Fruit fly (Drosophila melanogaster) whole organism, embryonic: ENCODE measurements around the gene nSMase.
A peak's percentile ranks its signal among the peaks of the same experiment; 100 is the strongest.

Experiments
- Antp ChIP-seq: fragments of 200-800 bp; sonication (Bioruptor generic); optimal IDR thresholded peaks from 3 replicates; lab custom pipeline; 2016; ENCODE audit warnings: missing biosample characterization, missing genetic modification characterization
- CG1024 ChIP-seq: fragments of 200-800 bp; sonication (Bioruptor generic); IDR thresholded peaks from 2 replicates; pipeline ENCODE4 v1.3.6; 2022; ENCODE audit warnings: missing biosample characterization, missing genetic modification characterization
- CG10543 ChIP-seq: fragments of 200-800 bp; sonication (Bioruptor generic); optimal IDR thresholded peaks from 3 replicates; lab custom pipeline; 2017; ENCODE audit warnings: missing biosample characterization, mild to moderate bottlenecking, missing genetic modification characterization, moderate library complexity
- CG13775 ChIP-seq: fragments of 200-800 bp; sonication (Bioruptor generic); optimal IDR thresholded peaks from 3 replicates; lab custom pipeline; 2017; ENCODE audit warnings: missing biosample characterization, mild to moderate bottlenecking, missing genetic modification characterization
- CG17186 ChIP-seq: fragments of 200-800 bp; sonication (Bioruptor generic); optimal IDR thresholded peaks from 3 replicates; lab custom pipeline; 2017; ENCODE audit warnings: missing biosample characterization, missing genetic modification reagents, missing genetic modification characterization
- CG18599 ChIP-seq: fragments of 200-800 bp; sonication (Bioruptor generic); optimal IDR thresholded peaks from 3 replicates; lab custom pipeline; 2017; ENCODE audit warnings: missing biosample characterization, missing genetic modification characterization, mild to moderate bottlenecking, moderate library complexity, missing genetic modification reagents
- CG2202 ChIP-seq: fragments of 200-800 bp; sonication (Bioruptor generic); optimal IDR thresholded peaks from 2 replicates; lab custom pipeline; 2018; ENCODE audit warnings: missing biosample characterization, mild to moderate bottlenecking, missing genetic modification characterization
- CG33213 ChIP-seq: fragments of 200-800 bp; sonication (Bioruptor generic); optimal IDR thresholded peaks from 3 replicates; lab custom pipeline; 2016; ENCODE audit warnings: missing biosample characterization, missing genetic modification characterization
- CG42726 ChIP-seq: fragments of 200-800 bp; sonication (Bioruptor generic); IDR thresholded peaks from 2 replicates; pipeline ENCODE4 v1.3.6; 2022; ENCODE audit warnings: missing biosample characterization, missing genetic modification characterization; ENCODE audit not compliant: partially characterized antibody
- CG4360 ChIP-seq: fragments of 200-800 bp; sonication (Bioruptor generic); IDR thresholded peaks from 2 replicates; pipeline ENCODE4 v1.3.6; 2022; ENCODE audit warnings: missing biosample characterization, missing genetic modification characterization
- CG5245 ChIP-seq: fragments of 200-800 bp; sonication (Bioruptor generic); optimal IDR thresholded peaks from 3 replicates; lab custom pipeline; 2016; ENCODE audit warnings: missing biosample characterization, missing genetic modification characterization
- CG7271 ChIP-seq: fragments of 200-800 bp; sonication (Bioruptor generic); optimal IDR thresholded peaks from 2 replicates; lab custom pipeline; 2018; ENCODE audit warnings: missing biosample characterization, mild to moderate bottlenecking, missing genetic modification characterization, moderate library complexity
- CG8089 ChIP-seq: fragments of 200-800 bp; sonication (Bioruptor generic); optimal IDR thresholded peaks from 3 replicates; lab custom pipeline; 2016; ENCODE audit warnings: missing biosample characterization, missing genetic modification characterization
- CG8944 ChIP-seq: fragments of 200-800 bp; sonication (Bioruptor generic); optimal IDR thresholded peaks from 3 replicates; lab custom pipeline; 2016; ENCODE audit warnings: missing biosample characterization, missing genetic modification characterization
- CTCF ChIP-seq: fragments of 200-800 bp; sonication (Bioruptor generic); optimal IDR thresholded peaks from 2 replicates; lab custom pipeline; 2017; ENCODE audit warnings: missing biosample characterization, mild to moderate bottlenecking, missing genetic modification characterization, moderate library complexity
- D19A ChIP-seq: fragments of 200-800 bp; optimal IDR thresholded peaks from 3 replicates; lab custom pipeline; 2019; ENCODE audit warnings: missing biosample characterization, mild to moderate bottlenecking, missing genetic modification characterization, moderate library complexity
- D19B ChIP-seq: fragments of 200-800 bp; sonication (Bioruptor generic); optimal IDR thresholded peaks from 2 replicates; lab custom pipeline; 2017; ENCODE audit warnings: missing biosample characterization, mild to moderate bottlenecking, missing genetic modification characterization
- Dip2 ChIP-seq: fragments of 200-800 bp; sonication (Bioruptor generic); IDR thresholded peaks from 2 replicates; pipeline ENCODE4 v1.3.6; 2022; ENCODE audit warnings: missing biosample characterization, missing genetic modification characterization
- E2f2 ChIP-seq: fragments of 200-800 bp; sonication (Bioruptor generic); IDR thresholded peaks from 2 replicates; pipeline ENCODE4 v1.3.6; 2022; ENCODE audit warnings: missing biosample characterization, missing genetic modification characterization
- GATAe ChIP-seq: fragments of 200-800 bp; sonication (Bioruptor generic); conservative IDR thresholded peaks from 2 replicates; pipeline ENCODE4 v1.3.6; 2022; ENCODE audit warnings: missing biosample characterization, missing genetic modification characterization
- Gsc ChIP-seq: fragments of 200-800 bp; sonication (Bioruptor generic); IDR thresholded peaks from 2 replicates; pipeline ENCODE4 v1.3.6; 2022; ENCODE audit warnings: missing biosample characterization, missing genetic modification characterization
- Gug ChIP-seq: fragments of 200-800 bp; sonication (Bioruptor generic); IDR thresholded peaks from 4 replicates; pipeline ENCODE4 v1.3.6; 2022; ENCODE audit warnings: missing biosample characterization, missing genetic modification characterization
- H15 ChIP-seq: fragments of 200-800 bp; sonication (Bioruptor generic); IDR thresholded peaks from 3 replicates; pipeline ENCODE4 v1.3.6; 2022; ENCODE audit warnings: missing biosample characterization, missing genetic modification characterization
- Hr39 ChIP-seq: fragments of >200 bp; optimal IDR thresholded peaks from 2 replicates; lab custom pipeline; 2017
- Neu2 ChIP-seq: fragments of 200-800 bp; sonication (Bioruptor generic); optimal IDR thresholded peaks from 3 replicates; lab custom pipeline; 2016; ENCODE audit warnings: missing biosample characterization, missing genetic modification characterization, borderline replicate concordance
- Nf-YC ChIP-seq: fragments of 200-800 bp; optimal IDR thresholded peaks from 3 replicates; lab custom pipeline; 2019; ENCODE audit warnings: missing biosample characterization, mild to moderate bottlenecking, missing genetic modification characterization, moderate library complexity
- PHDP ChIP-seq: fragments of 200-800 bp; sonication (Bioruptor generic); optimal IDR thresholded peaks from 3 replicates; lab custom pipeline; 2018; ENCODE audit warnings: missing biosample characterization, mild to moderate bottlenecking, missing genetic modification characterization, moderate library complexity
- Ssrp ChIP-seq: fragments of 200-800 bp; sonication (Bioruptor generic); optimal IDR thresholded peaks from 2 replicates; lab custom pipeline; 2018; ENCODE audit warnings: missing biosample characterization, mild to moderate bottlenecking, missing genetic modification characterization, moderate library complexity
- ac ChIP-seq: fragments of 200-800 bp; sonication (Bioruptor generic); optimal IDR thresholded peaks from 3 replicates; lab custom pipeline; 2017; ENCODE audit warnings: missing biosample characterization, mild to moderate bottlenecking, missing genetic modification characterization
- cad ChIP-seq: fragments of >200 bp; optimal IDR thresholded peaks from 2 replicates; lab custom pipeline; 2017; ENCODE audit warnings: missing biosample characterization, missing genetic modification characterization
- cg ChIP-seq: fragments of 200-800 bp; sonication (Bioruptor generic); optimal IDR thresholded peaks from 3 replicates; lab custom pipeline; 2019; ENCODE audit warnings: missing biosample characterization, mild to moderate bottlenecking, missing genetic modification characterization, moderate library complexity
- dimm ChIP-seq: fragments of 200-800 bp; sonication (Bioruptor generic); IDR thresholded peaks from 2 replicates; pipeline ENCODE4 v1.3.6; 2022; ENCODE audit warnings: missing biosample characterization, missing genetic modification characterization
- disco-r ChIP-seq: fragments of 200-800 bp; sonication (Bioruptor generic); optimal IDR thresholded peaks from 2 replicates; lab custom pipeline; 2016; ENCODE audit warnings: missing biosample characterization, missing genetic modification characterization
- dysf ChIP-seq: fragments of 200-800 bp; sonication (Bioruptor generic); IDR thresholded peaks from 3 replicates; pipeline ENCODE4 v1.3.6; 2022; ENCODE audit warnings: missing biosample characterization, missing genetic modification characterization
- emc ChIP-seq: fragments of 200-800 bp; sonication (Bioruptor generic); optimal IDR thresholded peaks from 2 replicates; lab custom pipeline; 2016; ENCODE audit warnings: missing biosample characterization, missing genetic modification characterization
- eyg ChIP-seq: fragments of 200-800 bp; sonication (Bioruptor generic); optimal IDR thresholded peaks from 3 replicates; lab custom pipeline; 2016; ENCODE audit warnings: missing biosample characterization, missing genetic modification characterization
- ftz-f1 ChIP-seq: fragments of 200-800 bp; sonication (Bioruptor generic); optimal IDR thresholded peaks from 2 replicates; lab custom pipeline; 2016; ENCODE audit warnings: missing biosample characterization, missing genetic modification characterization
- gcm2 ChIP-seq: fragments of 200-800 bp; sonication (Bioruptor generic); optimal IDR thresholded peaks from 2 replicates; lab custom pipeline; 2016; ENCODE audit warnings: missing biosample characterization, missing genetic modification characterization
- gfzf ChIP-seq: fragments of 200-800 bp; sonication (Bioruptor generic); optimal IDR thresholded peaks from 2 replicates; lab custom pipeline; 2016; ENCODE audit warnings: missing biosample characterization, mild to moderate bottlenecking, missing genetic modification characterization, moderate library complexity
- gro ChIP-seq: fragments of 200-800 bp; sonication (Bioruptor generic); optimal IDR thresholded peaks from 2 replicates; lab custom pipeline; 2016; ENCODE audit warnings: missing biosample characterization, missing genetic modification characterization
- luna ChIP-seq: fragments of 200-800 bp; sonication (Bioruptor generic); optimal IDR thresholded peaks from 2 replicates; lab custom pipeline; 2016; ENCODE audit warnings: missing biosample characterization, missing genetic modification characterization
- nau ChIP-seq: fragments of 200-800 bp; sonication (Bioruptor generic); optimal IDR thresholded peaks from 3 replicates; lab custom pipeline; 2017; ENCODE audit warnings: missing biosample characterization, mild to moderate bottlenecking, missing genetic modification characterization, missing genetic modification reagents
- prd ChIP-seq, 3 experiments: fragments of >200 bp in 2 of 3; fragments of 200-800 bp in 1 of 3; sonication (Bioruptor generic) in 1 of 3; optimal IDR thresholded peaks in 2 of 3; IDR thresholded peaks in 1 of 3; 2 replicates in 2 of 3; 3 replicates in 1 of 3; pipeline versions ENCODE4 v1.3.6 to Lab custom; 2017 to 2022; ENCODE audit warnings: missing biosample characterization in 1 of 3, missing genetic modification characterization in 1 of 3
- pzg ChIP-seq: fragments of 200-800 bp; sonication (Bioruptor generic); optimal IDR thresholded peaks from 3 replicates; lab custom pipeline; 2018; ENCODE audit warnings: missing biosample characterization, mild to moderate bottlenecking, missing genetic modification characterization, moderate library complexity
- run ChIP-seq: fragments of 200-800 bp; sonication (Bioruptor generic); optimal IDR thresholded peaks from 3 replicates; lab custom pipeline; 2018; ENCODE audit warnings: missing biosample characterization, mild to moderate bottlenecking, missing genetic modification characterization
- sim ChIP-seq: fragments of 200-800 bp; sonication (Bioruptor generic); IDR thresholded peaks from 2 replicates; pipeline ENCODE4 v1.3.6; 2022; ENCODE audit warnings: missing biosample characterization, missing genetic modification characterization
- ttk ChIP-seq: fragments of 200-800 bp; sonication (Bioruptor generic); IDR thresholded peaks from 2 replicates; pipeline ENCODE4 v2.1.2; 2022; ENCODE audit warnings: missing biosample characterization, missing genetic modification characterization
- twi ChIP-seq: fragments of 200-800 bp; optimal IDR thresholded peaks from 2 replicates; lab custom pipeline; 2019; ENCODE audit warnings: missing biosample characterization, mild to moderate bottlenecking, missing genetic modification characterization, moderate library complexity
- tx ChIP-seq: fragments of 200-800 bp; sonication (Bioruptor generic); optimal IDR thresholded peaks from 2 replicates; lab custom pipeline; 2016; ENCODE audit warnings: missing biosample characterization, missing genetic modification characterization
- usp ChIP-seq: fragments of >200 bp; optimal IDR thresholded peaks from 2 replicates; lab custom pipeline; 2017; ENCODE audit warnings: missing biosample characterization, missing genetic modification characterization
- yki ChIP-seq: fragments of >200 bp; optimal IDR thresholded peaks from 3 replicates; lab custom pipeline; 2018
- zen2 ChIP-seq: fragments of 200-800 bp; sonication (Bioruptor generic); IDR thresholded peaks from 3 replicates; pipeline ENCODE4 v1.3.6; 2022; ENCODE audit warnings: missing biosample characterization, missing genetic modification characterization; ENCODE audit not compliant: partially characterized antibody

The nSMase gene

dm6 chr3L:3192912-3193311, 26.0 kb upstream of the nSMase start, which contains the start of gene Hsp83 (continued):
- TF ChIP-seq PHDP (tag; lab: Kevin White, UChicago) (peak; percentile 98), GATAe (GFP tag; lab: Robert Waterston, UW) (no peak; the same call in 1 of the 2 replicates), pzg (GFP tag; lab: Kevin White, UChicago) (peak; percentile 76), tx (GFP tag; lab: Kevin White, UChicago) (peak; percentile 81), CG42726 (GFP tag; lab: Robert Waterston, UW) (peak; percentile 38; the same call in 1 of the 2 replicates), prd (optimal IDR thresholded peaks at IDR 0.05; lab: Kevin White, UChicago) (no peak), prd (GFP tag; IDR thresholded peaks at IDR 0.05; lab: Robert Waterston, UW) (peak; percentile 71), ftz-f1 (GFP tag; lab: Kevin White, UChicago) (peak; percentile 80), disco-r (GFP tag; lab: Kevin White, UChicago) (peak; percentile 91), sim (GFP tag; lab: Robert Waterston, UW) (peak; percentile 92), CG10543 (GFP tag; lab: Kevin White, UChicago) (peak; percentile 100), dimm (GFP tag; lab: Robert Waterston, UW) (peak; percentile 75), Nf-YC (tag; lab: Kevin White, UChicago) (peak; percentile 86), CTCF (GFP tag; lab: Kevin White, UChicago) (peak; percentile 80), Antp (peak; percentile 90), Dip2 (no peak), Gug (GFP tag; lab: Robert Waterston, UW) (peak; percentile 55; the same call in 2 of the 4 replicates), CG4360 (GFP tag; lab: Robert Waterston, UW) (peak; percentile 74), cad (GFP tag; lab: Kevin White, UChicago) (no peak), luna (GFP tag; lab: Kevin White, UChicago) (peak; percentile 91), Hr39 (lab: Kevin White, UChicago) (no peak), gfzf (peak; percentile 23), gro (GFP tag; lab: Kevin White, UChicago) (peak; percentile 97), Ssrp (tag; lab: Kevin White, UChicago) (peak; percentile 58), CG8089 (GFP tag; lab: Kevin White, UChicago) (peak; percentile 92), cg (GFP tag; lab: Kevin White, UChicago) (no peak), dysf (peak; percentile 89), emc (GFP tag; lab: Kevin White, UChicago) (peak; percentile 90), D19B (GFP tag; lab: Kevin White, UChicago) (peak; percentile 87), usp (GFP tag; lab: Kevin White, UChicago) (no peak), CG18599 (peak; percentile 99), CG8944 (GFP tag; lab: Kevin White, UChicago) (peak; percentile 69), CG33213 (peak; percentile 98), E2f2 (peak; percentile 97), gcm2 (peak; percentile 92), ttk (GFP tag; lab: Robert Waterston, UW) (peak; percentile 89), H15 (GFP tag; lab: Robert Waterston, UW) (peak; percentile 92), yki (lab: Kevin White, UChicago) (no peak), run (tag; lab: Kevin White, UChicago) (peak; percentile 91), eyg (GFP tag; lab: Kevin White, UChicago) (peak; percentile 97), Gsc (GFP tag; lab: Robert Waterston, UW) (no peak), CG5245 (GFP tag; lab: Kevin White, UChicago) (peak; percentile 91), CG1024 (GFP tag; lab: Robert Waterston, UW) (peak; percentile 92), nau (GFP tag; lab: Kevin White, UChicago) (peak; percentile 99), zen2 (GFP tag; lab: Robert Waterston, UW) (no peak; the same call in 2 of the 3 replicates), Neu2 (GFP tag; lab: Kevin White, UChicago) (peak; percentile 59), CG7271 (tag; lab: Kevin White, UChicago) (peak; percentile 97), ac (GFP tag; lab: Kevin White, UChicago) (peak; percentile 93), D19A (tag; lab: Kevin White, UChicago) (peak; percentile 69), CG2202 (tag; lab: Kevin White, UChicago) (peak; percentile 94), twi (tag; lab: Kevin White, UChicago) (peak; percentile 76), CG17186 (GFP tag; lab: Kevin White, UChicago) (peak; percentile 96), CG13775 (GFP tag; lab: Kevin White, UChicago) (peak; percentile 95)
